Worm (Caenorhabditis elegans): Measurements from ENCODE around the gene F54H12.5.

ce11 chrIII:7997447-7998046, 25.6 kb upstream of the F54H12.5 start:
- no peak for TF ChIP-seq unc-62 (GFP tag; optimal IDR thresholded peaks at IDR 0.05)
- TF ChIP-seq ama-1 (optimal IDR thresholded peaks at IDR 0.05): no peak
- no peak for TF ChIP-seq mab-5 (tag; optimal IDR thresholded peaks at IDR 0.05)
- no peak for TF ChIP-seq mdl-1 (tag; optimal IDR thresholded peaks at IDR 0.05)
- TF ChIP-seq zag-1 (tag; optimal IDR thresholded peaks at IDR 0.05): no peak

All from whole organism, L2 larva.